Worm (Caenorhabditis elegans) whole organism, early embryonic: ENCODE results near the gene E03H12.4.

Experiments used
- B0310.2 ChIP-seq: sonication (generic microtip); optimal IDR thresholded peaks from 2 replicates; lab custom pipeline; 2016; ENCODE audit warnings: mild to moderate bottlenecking, missing genetic modification characterization, missing compliant biosample characterization
- F13C5.2 ChIP-seq: sonication (generic microtip); optimal IDR thresholded peaks from 2 replicates; lab custom pipeline; 2017; ENCODE audit warnings: mild to moderate bottlenecking, missing genetic modification characterization, inconsistent platforms, missing compliant biosample characterization
- aly-1 ChIP-seq: sonication (generic microtip); optimal IDR thresholded peaks from 2 replicates; lab custom pipeline; 2016; ENCODE audit warnings: missing genetic modification characterization, missing compliant biosample characterization
- ama-1 ChIP-seq: fragments of 150-350 bp; optimal IDR thresholded peaks from 2 replicates; lab custom pipeline; 2014
- ceh-13 ChIP-seq: fragments of 200-800 bp; sonication (Bioruptor generic); optimal IDR thresholded peaks from 2 replicates; lab custom pipeline; 2018; ENCODE audit warnings: mild to moderate bottlenecking, missing genetic modification characterization, missing compliant biosample characterization
- ceh-36 ChIP-seq: sonication (generic microtip); optimal IDR thresholded peaks from 2 replicates; lab custom pipeline; 2016; ENCODE audit warnings: missing genetic modification characterization, inconsistent platforms, missing compliant biosample characterization
- ets-7 ChIP-seq: sonication (generic microtip); optimal IDR thresholded peaks from 2 replicates; lab custom pipeline; 2016; ENCODE audit warnings: missing genotype, missing genetic modification characterization, missing compliant biosample characterization
- flt-1 ChIP-seq: fragments of 200-800 bp; sonication (Bioruptor generic); IDR thresholded peaks from 2 replicates; pipeline ENCODE4 v1.3.6; 2022; ENCODE audit warnings: missing genetic modification characterization, missing compliant biosample characterization
- hmbx-1 ChIP-seq: sonication (generic microtip); optimal IDR thresholded peaks from 2 replicates; lab custom pipeline; 2016; ENCODE audit warnings: mild to moderate bottlenecking, missing genetic modification characterization, missing compliant biosample characterization
- hmg-4 ChIP-seq: fragments of 200-800 bp; sonication (Bioruptor generic); optimal IDR thresholded peaks from 2 replicates; lab custom pipeline; 2018; ENCODE audit warnings: mild to moderate bottlenecking, missing genetic modification characterization, missing compliant biosample characterization
- hnd-1 ChIP-seq: sonication (generic microtip); optimal IDR thresholded peaks from 2 replicates; lab custom pipeline; 2016; ENCODE audit warnings: missing genetic modification characterization, missing compliant biosample characterization
- pes-1 ChIP-seq: fragments of 200-800 bp; sonication (Bioruptor generic); IDR thresholded peaks from 2 replicates; pipeline ENCODE4 v1.3.6; 2022; ENCODE audit warnings: missing genetic modification reagents, missing genetic modification characterization, missing compliant biosample characterization
- scrt-1 ChIP-seq: fragments of 200-800 bp; sonication (Bioruptor generic); IDR thresholded peaks from 2 replicates; pipeline ENCODE4 v1.3.6; 2022; ENCODE audit warnings: missing genetic modification characterization, missing compliant biosample characterization
- sea-1 ChIP-seq: fragments of 200-800 bp; sonication (Bioruptor generic); conservative IDR thresholded peaks from 2 replicates; pipeline ENCODE4 v1.3.6; 2022; ENCODE audit warnings: missing genetic modification characterization, missing compliant biosample characterization
- tbx-11 ChIP-seq: fragments of 200-800 bp; sonication (Bioruptor generic); IDR thresholded peaks from 2 replicates; pipeline ENCODE4 v1.3.6; 2022; ENCODE audit warnings: missing genetic modification characterization, missing compliant biosample characterization
- tbx-37 ChIP-seq: fragments of 200-800 bp; sonication (Bioruptor generic); conservative IDR thresholded peaks from 2 replicates; pipeline ENCODE4 v1.3.6; 2022; ENCODE audit warnings: missing genetic modification reagents, missing genetic modification characterization, missing compliant biosample characterization
- tra-4 ChIP-seq: sonication (generic microtip); optimal IDR thresholded peaks from 2 replicates; lab custom pipeline; 2017; ENCODE audit warnings: missing genetic modification characterization, missing compliant biosample characterization

E03H12.4 gene

DNA sequence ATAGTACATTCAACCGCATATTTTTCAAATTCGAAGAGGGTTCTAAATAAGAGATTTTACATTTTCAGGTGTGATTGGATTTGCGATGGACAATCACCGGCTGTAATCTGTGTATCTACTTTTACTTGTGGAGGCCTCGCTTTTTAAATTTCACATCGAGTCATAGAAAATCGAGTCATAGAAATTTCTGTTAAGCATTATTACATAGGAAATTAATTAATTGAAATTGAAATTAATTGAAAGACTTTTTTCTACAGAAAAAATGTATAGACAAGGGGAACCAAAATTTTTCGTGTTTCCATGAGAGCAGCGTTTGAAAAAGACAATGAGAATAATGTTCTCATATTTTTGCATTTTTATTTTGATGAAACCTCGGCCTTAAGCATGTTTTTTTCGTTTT is 1.4 kb downstream of the E03H12.4 start, which contains the start of gene clec-176:
TSS of gene clec-176 (plus strand) at position 301 of the 400 bp plus-strand sequence.
- no peak for TF ChIP-seq ceh-13 (GFP tag; lab: Kevin White, UChicago)
- TF ChIP-seq tbx-11 (GFP tag; lab: Robert Waterston, UW): no peak
- no peak for TF ChIP-seq aly-1 (tag; lab: Kevin White, UChicago)
- TF ChIP-seq scrt-1 (GFP tag; lab: Robert Waterston, UW): no peak
- TF ChIP-seq tra-4 (tag; lab: Kevin White, UChicago): no peak
- no peak for TF ChIP-seq ama-1 (lab: Kevin White, UChicago)
- no peak for TF ChIP-seq pes-1 (GFP tag; lab: Robert Waterston, UW)
- TF ChIP-seq hmg-4 (GFP tag; lab: Kevin White, UChicago): no peak
- TF ChIP-seq ets-7 (tag; lab: Kevin White, UChicago): no peak
- TF ChIP-seq F13C5.2 (tag; lab: Kevin White, UChicago): no peak
- no peak for TF ChIP-seq ceh-36 (tag; lab: Kevin White, UChicago)
- no peak for TF ChIP-seq hmbx-1 (tag; lab: Kevin White, UChicago)
- no peak for TF ChIP-seq tbx-37
- no peak for TF ChIP-seq hnd-1

DNA sequence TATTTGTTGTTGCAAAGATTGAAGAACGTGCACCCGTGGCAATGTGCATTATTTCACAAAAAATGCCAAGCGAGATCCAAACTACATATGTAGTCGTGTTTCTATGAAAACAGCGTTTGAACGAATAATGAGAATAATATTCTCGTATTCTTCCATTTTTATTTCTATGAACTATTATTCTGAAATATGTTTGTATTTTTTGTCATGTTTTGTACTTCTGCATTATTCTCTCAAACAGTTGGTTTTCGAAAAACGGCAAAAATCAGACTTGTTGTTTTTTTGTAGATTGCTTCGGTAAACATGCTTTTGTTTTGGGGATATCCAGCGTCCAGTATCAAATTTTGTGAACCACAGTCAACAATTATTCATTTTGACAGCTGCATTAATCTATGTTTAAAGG is 3.9 kb downstream of the E03H12.4 start, which contains the start of gene clec-177:
TSS of gene clec-177 (plus strand) at position 301 of the 400 bp plus-strand sequence.
- TF ChIP-seq hmg-4 (GFP tag; lab: Kevin White, UChicago) (no peak), ama-1 (lab: Kevin White, UChicago) (no peak), ets-7 (tag; lab: Kevin White, UChicago) (no peak), tbx-11 (GFP tag; lab: Robert Waterston, UW) (no peak), sea-1 (GFP tag; lab: Robert Waterston, UW) (no peak), tbx-37 (no peak), aly-1 (tag; lab: Kevin White, UChicago) (no peak), hmbx-1 (tag; lab: Kevin White, UChicago) (no peak), ceh-36 (tag; lab: Kevin White, UChicago) (no peak), hnd-1 (no peak), pes-1 (GFP tag; lab: Robert Waterston, UW) (no peak), tra-4 (tag; lab: Kevin White, UChicago) (no peak), scrt-1 (GFP tag; lab: Robert Waterston, UW) (no peak), F13C5.2 (tag; lab: Kevin White, UChicago) (no peak), ceh-13 (GFP tag; lab: Kevin White, UChicago) (no peak), B0310.2 (no peak), flt-1 (GFP tag; lab: Robert Waterston, UW) (no peak)

DNA sequence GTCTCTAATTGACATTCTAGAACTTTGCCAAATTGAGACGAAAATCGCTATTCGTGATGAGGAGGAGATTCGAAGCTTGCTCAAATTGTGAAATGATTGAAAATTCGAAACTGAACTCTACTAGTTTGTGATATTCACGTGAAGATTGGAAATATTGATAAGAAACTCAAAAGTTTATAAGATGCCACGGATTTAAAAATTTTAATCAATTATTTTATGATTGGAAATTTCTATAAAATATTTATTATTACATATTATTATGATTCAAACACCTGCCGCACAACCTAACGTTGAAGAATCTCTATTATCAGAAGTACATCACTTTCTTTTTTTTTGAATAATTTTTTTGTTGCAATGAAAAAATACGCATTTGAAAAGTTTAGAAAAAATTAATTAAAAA is 6.1 kb downstream of the E03H12.4 start, which contains the start of gene E03H12.7:
TSS of gene E03H12.7 (minus strand) at position 101 of the 400 bp plus-strand sequence.
- TF ChIP-seq aly-1 (tag; lab: Kevin White, UChicago): no peak
- TF ChIP-seq pes-1 (GFP tag; lab: Robert Waterston, UW): no peak
- TF ChIP-seq scrt-1 (GFP tag; lab: Robert Waterston, UW): no peak
- no peak for TF ChIP-seq F13C5.2 (tag; lab: Kevin White, UChicago)
- no peak for TF ChIP-seq sea-1 (GFP tag; lab: Robert Waterston, UW)
- no peak for TF ChIP-seq ets-7 (tag; lab: Kevin White, UChicago)
- TF ChIP-seq tbx-37: no peak
- TF ChIP-seq hmg-4 (GFP tag; lab: Kevin White, UChicago): no peak
- no peak for TF ChIP-seq tra-4 (tag; lab: Kevin White, UChicago)
- no peak for TF ChIP-seq ceh-13 (GFP tag; lab: Kevin White, UChicago)
- TF ChIP-seq ceh-36 (tag; lab: Kevin White, UChicago): no peak
- TF ChIP-seq tbx-11 (GFP tag; lab: Robert Waterston, UW): no peak

DNA sequence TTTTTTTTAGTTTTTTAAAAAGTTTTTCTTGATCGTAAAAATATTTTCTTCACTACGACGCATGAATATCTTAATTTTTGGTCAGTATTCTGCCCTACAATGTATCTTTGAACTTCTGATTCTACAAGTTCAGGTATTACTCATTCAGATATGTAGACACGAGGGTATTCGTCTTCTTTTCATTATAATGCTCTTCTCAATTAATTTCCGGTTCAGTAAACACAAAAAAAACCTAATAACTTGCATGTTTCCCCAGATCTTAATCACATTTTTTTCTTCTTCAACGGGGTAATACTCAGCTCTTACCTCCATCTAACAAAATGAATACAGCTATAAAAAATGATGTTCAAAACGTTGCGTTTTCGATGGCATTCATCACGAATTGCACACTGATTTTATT is 9.7 kb downstream of the E03H12.4 start, which contains the start of gene str-162:
TSS of gene str-162 (plus strand) at position 301 of the 400 bp plus-strand sequence.
- TF ChIP-seq hmg-4 (GFP tag; lab: Kevin White, UChicago): no peak
- no peak for TF ChIP-seq tbx-37
- no peak for TF ChIP-seq tra-4 (tag; lab: Kevin White, UChicago)
- no peak for TF ChIP-seq B0310.2
- TF ChIP-seq ets-7 (tag; lab: Kevin White, UChicago): no peak
- TF ChIP-seq hmbx-1 (tag; lab: Kevin White, UChicago): no peak

DNA sequence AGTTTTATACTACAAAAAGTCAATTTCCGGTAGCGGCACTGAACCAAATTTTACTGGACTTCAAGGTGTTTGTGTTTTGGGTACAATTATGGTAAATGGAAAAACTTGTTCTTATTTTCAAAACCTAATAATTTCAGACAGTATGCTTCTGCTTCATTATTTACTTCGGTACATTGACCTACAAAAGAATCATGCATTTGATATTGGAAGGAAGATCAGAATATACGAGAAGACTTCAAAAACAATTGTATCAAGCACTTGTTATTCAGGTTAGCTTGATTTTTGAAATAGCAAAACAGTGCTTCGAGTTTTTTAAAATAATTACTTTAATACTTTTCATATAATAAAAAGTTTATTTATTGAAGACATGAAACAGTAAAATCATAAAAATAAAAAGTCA is 10.7 kb downstream of the E03H12.4 start:
- TF ChIP-seq pes-1 (GFP tag; lab: Robert Waterston, UW) (no peak), tbx-11 (GFP tag; lab: Robert Waterston, UW) (no peak), hmg-4 (GFP tag; lab: Kevin White, UChicago) (no peak), scrt-1 (GFP tag; lab: Robert Waterston, UW) (no peak), sea-1 (GFP tag; lab: Robert Waterston, UW) (no peak), ceh-36 (tag; lab: Kevin White, UChicago) (no peak)

DNA sequence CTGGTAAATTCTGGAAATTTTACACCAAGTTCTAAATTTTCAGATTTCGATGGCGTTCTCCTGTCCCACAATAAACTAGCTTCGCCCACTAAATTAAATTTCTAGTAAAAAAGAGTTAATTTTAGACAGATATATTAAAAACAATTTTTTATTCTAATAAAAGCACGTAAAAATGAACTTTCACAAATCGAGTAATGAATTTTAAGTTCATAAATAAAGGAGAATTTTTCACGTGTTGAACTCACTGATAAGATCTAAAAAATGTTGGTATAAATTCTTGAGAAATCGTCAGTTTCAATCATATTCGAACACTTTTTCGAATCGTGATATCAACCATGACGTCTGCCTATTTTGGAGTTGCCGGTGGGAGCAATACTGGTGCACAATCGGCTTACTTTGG is 13.4 kb downstream of the E03H12.4 start, which contains the start of gene ssq-2:
TSS of gene ssq-2 (plus strand) at position 301 of the 400 bp plus-strand sequence.
- TF ChIP-seq ceh-36 (tag; lab: Kevin White, UChicago) (no peak), hmg-4 (GFP tag; lab: Kevin White, UChicago) (no peak), hnd-1 (no peak), flt-1 (GFP tag; lab: Robert Waterston, UW) (no peak), hmbx-1 (tag; lab: Kevin White, UChicago) (no peak), B0310.2 (no peak), ama-1 (lab: Kevin White, UChicago) (no peak), aly-1 (tag; lab: Kevin White, UChicago) (no peak), scrt-1 (GFP tag; lab: Robert Waterston, UW) (no peak), ceh-13 (GFP tag; lab: Kevin White, UChicago) (no peak), pes-1 (GFP tag; lab: Robert Waterston, UW) (no peak), tbx-37 (no peak)

DNA sequence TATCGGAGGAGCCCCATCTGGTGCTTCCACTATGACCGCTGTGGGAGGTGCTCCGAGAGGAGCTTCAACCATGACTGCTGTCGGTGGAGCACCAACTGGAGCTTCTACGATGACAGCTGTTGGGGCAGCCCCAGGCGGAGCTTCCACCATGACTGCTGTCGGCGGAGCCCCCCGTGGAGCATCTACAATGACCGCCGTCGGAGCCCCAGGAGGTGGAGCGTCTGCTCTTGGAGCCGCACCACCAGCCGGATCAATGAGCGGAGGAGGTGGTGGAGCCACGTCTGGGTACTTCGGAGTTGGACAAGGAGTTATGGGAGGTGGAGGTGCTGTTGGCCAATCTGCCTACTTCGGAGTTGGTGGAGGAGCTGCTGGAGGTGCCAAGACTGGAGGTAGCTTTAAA is 14.6 kb downstream of the E03H12.4 start:
- TF ChIP-seq pes-1 (GFP tag; lab: Robert Waterston, UW) (no peak), ets-7 (tag; lab: Kevin White, UChicago) (no peak), sea-1 (GFP tag; lab: Robert Waterston, UW) (no peak), flt-1 (GFP tag; lab: Robert Waterston, UW) (no peak), ama-1 (lab: Kevin White, UChicago) (no peak), tbx-11 (GFP tag; lab: Robert Waterston, UW) (no peak), tra-4 (tag; lab: Kevin White, UChicago) (no peak)
